Fruit fly (Drosophila melanogaster): ENCODE measurements around the gene SmB.

SmB gene

dm6 chr2L:10437317-10437716 lies 10.9 kb upstream of the SmB start, which contains the start of gene STUB1 (continued):
- TF ChIP-seq Abd-B (GFP tag; optimal IDR thresholded peaks at IDR 0.05) = no peak
- TF ChIP-seq CG7839 (tag; optimal IDR thresholded peaks at IDR 0.05) = no peak
- peak; percentile 7 for TF ChIP-seq CG34376 (GFP tag; optimal IDR thresholded peaks at IDR 0.05)
- no peak for TF ChIP-seq Gsc (GFP tag; IDR thresholded peaks at IDR 0.05)
- TF ChIP-seq CG18011 (GFP tag; optimal IDR thresholded peaks at IDR 0.05) = no peak
- TF ChIP-seq Spps (tag; optimal IDR thresholded peaks at IDR 0.05) = no peak
- TF ChIP-seq Antp (GFP tag; optimal IDR thresholded peaks at IDR 0.05) = peak; percentile 55
- peak; percentile 27 for TF ChIP-seq fu2 (GFP tag; optimal IDR thresholded peaks at IDR 0.05)
- no peak for TF ChIP-seq lbe (GFP tag; optimal IDR thresholded peaks at IDR 0.05)
- TF ChIP-seq klu (GFP tag; IDR thresholded peaks at IDR 0.05) = no peak
- TF ChIP-seq CG33213 (GFP tag; optimal IDR thresholded peaks at IDR 0.05) = no peak
- no peak for TF ChIP-seq CG12155 (GFP tag; optimal IDR thresholded peaks at IDR 0.05)
- no peak for TF ChIP-seq CG4854 (GFP tag; optimal IDR thresholded peaks at IDR 0.05)
- no peak for TF ChIP-seq Usf (GFP tag; optimal IDR thresholded peaks at IDR 0.05)
- no peak for TF ChIP-seq tap (tag; optimal IDR thresholded peaks at IDR 0.05)
- peak; percentile 77 for TF ChIP-seq HmgZ (tag; optimal IDR thresholded peaks at IDR 0.05)
- TF ChIP-seq Nf-YB (GFP tag; optimal IDR thresholded peaks at IDR 0.05) = no peak
- TF ChIP-seq CG8290 (GFP tag; optimal IDR thresholded peaks at IDR 0.05) = no peak
- no peak for TF ChIP-seq CG8290 (tag; optimal IDR thresholded peaks at IDR 0.05)
- peak; percentile 42; the same call in 1 of the 2 replicates for TF ChIP-seq rib (GFP tag; IDR thresholded peaks at IDR 0.05)
- TF ChIP-seq dysf (GFP tag; IDR thresholded peaks at IDR 0.05) = no peak
- TF ChIP-seq CG10543 (GFP tag; optimal IDR thresholded peaks at IDR 0.05) = no peak
- TF ChIP-seq CG3847 (GFP tag; IDR thresholded peaks at IDR 0.05) = peak; percentile 57
- TF ChIP-seq BtbVII (GFP tag; optimal IDR thresholded peaks at IDR 0.05) = no peak
- TF ChIP-seq pho (GFP tag; optimal IDR thresholded peaks at IDR 0.05) = no peak
- TF ChIP-seq ftz-f1 (GFP tag; optimal IDR thresholded peaks at IDR 0.05) = no peak
- TF ChIP-seq HHEX (GFP tag; optimal IDR thresholded peaks at IDR 0.05) = no peak
- peak; percentile 99 for TF ChIP-seq CG14860 (GFP tag; IDR thresholded peaks at IDR 0.05; ENCODE audit: partially characterized antibody)
- TF ChIP-seq bigmax (GFP tag; optimal IDR thresholded peaks at IDR 0.05) = no peak
- TF ChIP-seq Taf1 (GFP tag; IDR thresholded peaks at IDR 0.05) = no peak
- TF ChIP-seq CG15269 (tag; optimal IDR thresholded peaks at IDR 0.05) = no peak
- TF ChIP-seq gem (tag; optimal IDR thresholded peaks at IDR 0.05) = no peak
- peak; percentile 67 for TF ChIP-seq CG15514 (GFP tag; optimal IDR thresholded peaks at IDR 0.05)
- no peak for TF ChIP-seq esg (GFP tag; conservative IDR thresholded peaks at IDR 0.05)
- TF ChIP-seq sr (GFP tag; IDR thresholded peaks at IDR 0.05) = no peak
- TF ChIP-seq CG7786 (GFP tag; optimal IDR thresholded peaks at IDR 0.05) = no peak
- no peak for TF ChIP-seq C15 (GFP tag; IDR thresholded peaks at IDR 0.05)
- no peak for TF ChIP-seq jumu (GFP tag; optimal IDR thresholded peaks at IDR 0.05)
- no peak for TF ChIP-seq zen (tag; optimal IDR thresholded peaks at IDR 0.05)
- no peak for TF ChIP-seq CG3281 (GFP tag; optimal IDR thresholded peaks at IDR 0.05)
- TF ChIP-seq psq (GFP tag; optimal IDR thresholded peaks at IDR 0.05) = no peak
- no peak for TF ChIP-seq cad (GFP tag; optimal IDR thresholded peaks at IDR 0.05)
- peak; percentile 65 for TF ChIP-seq CG2116 (GFP tag; optimal IDR thresholded peaks at IDR 0.05)
- no peak for TF ChIP-seq tio (GFP tag; optimal IDR thresholded peaks at IDR 0.05)
- no peak for TF ChIP-seq Xrp1 (GFP tag; IDR thresholded peaks at IDR 0.05)
- no peak for TF ChIP-seq CG14965 (GFP tag; optimal IDR thresholded peaks at IDR 0.05; ENCODE audit: borderline replicate concordance)
- TF ChIP-seq Blimp-1 (GFP tag; optimal IDR thresholded peaks at IDR 0.05) = no peak
- no peak for TF ChIP-seq Rx (GFP tag; IDR thresholded peaks at IDR 0.05)
- no peak for TF ChIP-seq CG10979 (tag; optimal IDR thresholded peaks at IDR 0.05)
- TF ChIP-seq CG6272 (GFP tag; IDR thresholded peaks at IDR 0.05) = peak; percentile 31; the same call in 1 of the 2 replicates
- TF ChIP-seq en (GFP tag; optimal IDR thresholded peaks at IDR 0.05) = no peak
- no peak for TF ChIP-seq Hr39 (optimal IDR thresholded peaks at IDR 0.05)
- no peak for TF ChIP-seq CG11247 (GFP tag; IDR thresholded peaks at IDR 0.05)
